Worm (Caenorhabditis elegans) whole organism, L1 larva: ENCODE measurements around the gene T24D8.6.

ENCODE experiments used
- C16A3.4 ChIP-seq: fragments of 150-350 bp; optimal IDR thresholded peaks from 2 replicates; lab custom pipeline; 2014; ENCODE audit warnings: missing biosample characterization, missing genetic modification characterization
- F16B12.6 ChIP-seq: fragments of 150-350 bp; optimal IDR thresholded peaks from 2 replicates; lab custom pipeline; 2014; ENCODE audit warnings: missing biosample characterization, missing genetic modification characterization
- ceh-8 ChIP-seq: fragments of 200-800 bp; sonication (Bioruptor generic); optimal IDR thresholded peaks from 2 replicates; lab custom pipeline; 2018; ENCODE audit warnings: mild to moderate bottlenecking, missing genetic modification characterization, moderate library complexity, missing compliant biosample characterization
- ceh-88 ChIP-seq: fragments of 200-800 bp; sonication (Bioruptor generic); IDR thresholded peaks from 2 replicates; pipeline ENCODE4 v1.3.6; 2022; ENCODE audit warnings: missing genetic modification characterization, missing compliant biosample characterization
- ces-1 ChIP-seq: fragments of 150-350 bp; optimal IDR thresholded peaks from 2 replicates; lab custom pipeline; 2014; ENCODE audit warnings: missing biosample characterization, missing genetic modification reagents, missing genetic modification characterization
- dpl-1 ChIP-seq, 3 experiments: fragments of 150-350 bp in 2 of 3; sonication (generic microtip) in 1 of 3; optimal IDR thresholded peaks; 2 replicates each; lab custom pipeline; 2014 to 2017; ENCODE audit warnings: missing biosample characterization in 3 of 3, missing genetic modification characterization in 3 of 3, missing genetic modification reagents in 3 of 3
- efl-3 ChIP-seq: fragments of 200-800 bp; sonication (Bioruptor generic); optimal IDR thresholded peaks from 2 replicates; lab custom pipeline; 2018; ENCODE audit warnings: mild to moderate bottlenecking, missing genetic modification characterization, missing compliant biosample characterization
- egl-13 ChIP-seq: sonication (generic microtip); optimal IDR thresholded peaks from 2 replicates; lab custom pipeline; 2016; ENCODE audit warnings: missing genotype, missing genetic modification reagents, missing genetic modification characterization, missing compliant biosample characterization
- egl-27 ChIP-seq, 2 experiments: fragments of 150-350 bp in 1 of 2; sonication (generic microtip); optimal IDR thresholded peaks; 3 replicates each; lab custom pipeline; 2017 to 2018; ENCODE audit warnings: missing biosample characterization in 2 of 2, missing genetic modification characterization in 2 of 2, missing genetic modification reagents in 2 of 2
- elt-2 ChIP-seq: sonication (generic microtip); optimal IDR thresholded peaks from 2 replicates; lab custom pipeline; 2016; ENCODE audit warnings: missing genetic modification characterization, mild to moderate bottlenecking, inconsistent platforms, missing compliant biosample characterization, missing genetic modification reagents
- fkh-10 ChIP-seq: sonication (generic microtip); optimal IDR thresholded peaks from 2 replicates; lab custom pipeline; 2017; ENCODE audit warnings: missing biosample characterization, missing genetic modification reagents, missing genetic modification characterization
- fkh-4 ChIP-seq: sonication (generic microtip); optimal IDR thresholded peaks from 2 replicates; lab custom pipeline; 2016; ENCODE audit warnings: missing compliant biosample characterization, missing genetic modification characterization, borderline replicate concordance
- fos-1 ChIP-seq: fragments of 150-350 bp; optimal IDR thresholded peaks from 2 replicates; lab custom pipeline; 2014; ENCODE audit warnings: missing biosample characterization, missing genetic modification characterization
- hlh-17 ChIP-seq: fragments of 200-800 bp; sonication (Bioruptor generic); optimal IDR thresholded peaks from 2 replicates; lab custom pipeline; 2018; ENCODE audit warnings: missing genetic modification characterization, mild to moderate bottlenecking, missing compliant biosample characterization, moderate library complexity, borderline replicate concordance
- hlh-4 ChIP-seq: sonication (generic microtip); optimal IDR thresholded peaks from 2 replicates; lab custom pipeline; 2016; ENCODE audit warnings: mild to moderate bottlenecking, missing genetic modification characterization, missing compliant biosample characterization
- lin-13 ChIP-seq: fragments of 150-350 bp; optimal IDR thresholded peaks from 2 replicates; lab custom pipeline; 2014; ENCODE audit warnings: missing biosample characterization, missing genetic modification reagents, missing genetic modification characterization
- lin-14 ChIP-seq: fragments of 200-800 bp; sonication (Bioruptor generic); optimal IDR thresholded peaks from 2 replicates; lab custom pipeline; 2018; ENCODE audit warnings: mild to moderate bottlenecking, missing genetic modification characterization, moderate library complexity, missing compliant biosample characterization
- lin-35 ChIP-seq, 2 experiments: fragments of 150-350 bp; optimal IDR thresholded peaks; 2 replicates each; lab custom pipeline; 2014; ENCODE audit warnings: missing biosample characterization in 2 of 2, missing genetic modification characterization in 2 of 2, missing genetic modification reagents in 2 of 2
- lir-3 ChIP-seq: sonication (generic microtip); optimal IDR thresholded peaks from 2 replicates; lab custom pipeline; 2016; ENCODE audit warnings: mild to moderate bottlenecking, missing genetic modification characterization, moderate library complexity, missing compliant biosample characterization; ENCODE audit not compliant: poor library complexity
- mab-9 ChIP-seq: fragments of 200-800 bp; sonication (Bioruptor generic); IDR thresholded peaks from 2 replicates; pipeline ENCODE4 v1.3.6; 2022; ENCODE audit warnings: missing genetic modification reagents, missing genetic modification characterization, missing compliant biosample characterization
- mdl-1 ChIP-seq, 2 experiments: fragments of 150-350 bp; optimal IDR thresholded peaks; 2 replicates each; lab custom pipeline; 2014 to 2017; ENCODE audit warnings: missing biosample characterization in 2 of 2, missing genetic modification characterization in 2 of 2, inconsistent platforms in 1 of 2
- mep-1 ChIP-seq: fragments of 150-350 bp; optimal IDR thresholded peaks from 2 replicates; lab custom pipeline; 2014; ENCODE audit warnings: missing biosample characterization, missing genetic modification characterization
- nhr-11 ChIP-seq: fragments of 150-350 bp; optimal IDR thresholded peaks from 2 replicates; lab custom pipeline; 2014; ENCODE audit warnings: missing biosample characterization, missing genetic modification characterization
- nhr-19 ChIP-seq: fragments of 200-800 bp; sonication (Bioruptor generic); conservative IDR thresholded peaks from 2 replicates; pipeline ENCODE4 v1.3.6; 2022; ENCODE audit warnings: missing genetic modification characterization, missing compliant biosample characterization
- nhr-47 ChIP-seq: sonication (generic microtip); optimal IDR thresholded peaks from 2 replicates; lab custom pipeline; 2016; ENCODE audit warnings: mild to moderate bottlenecking, missing genetic modification characterization, moderate library complexity, missing compliant biosample characterization
- nhr-71 ChIP-seq: sonication (generic microtip); optimal IDR thresholded peaks from 2 replicates; lab custom pipeline; 2016; ENCODE audit warnings: mild to moderate bottlenecking, missing genetic modification characterization, moderate library complexity, missing compliant biosample characterization
- nhr-77 ChIP-seq: fragments of 150-350 bp; optimal IDR thresholded peaks from 2 replicates; lab custom pipeline; 2014; ENCODE audit warnings: missing biosample characterization, missing genetic modification characterization
- nhr-85 ChIP-seq: sonication (generic microtip); peaks from one replicate; lab custom pipeline; 2016; ENCODE audit warnings: missing genetic modification characterization, inconsistent platforms, missing compliant biosample characterization
- nhr-90 ChIP-seq: sonication (generic microtip); optimal IDR thresholded peaks from 2 replicates; lab custom pipeline; 2016; ENCODE audit warnings: mild to moderate bottlenecking, missing genetic modification characterization, missing compliant biosample characterization; ENCODE audit not compliant: poor library complexity
- pag-3 ChIP-seq: sonication (generic microtip); optimal IDR thresholded peaks from 2 replicates; lab custom pipeline; 2017; ENCODE audit warnings: missing genetic modification characterization, mild to moderate bottlenecking, missing compliant biosample characterization, antibody characterized with exemption, borderline replicate concordance; ENCODE audit not compliant: insufficient read depth
- pax-3 ChIP-seq: fragments of 200-800 bp; sonication (Bioruptor generic); optimal IDR thresholded peaks from 2 replicates; lab custom pipeline; 2018; ENCODE audit warnings: mild to moderate bottlenecking, missing genetic modification characterization, moderate library complexity, missing compliant biosample characterization
- skn-1 ChIP-seq: fragments of 150-350 bp; optimal IDR thresholded peaks from 2 replicates; lab custom pipeline; 2014; ENCODE audit warnings: missing biosample characterization, missing genetic modification characterization
- snpc-4 ChIP-seq: fragments of 150-350 bp; optimal IDR thresholded peaks from 2 replicates; lab custom pipeline; 2014; ENCODE audit warnings: missing biosample characterization, missing genetic modification characterization
- snu-23 ChIP-seq: sonication (generic microtip); optimal IDR thresholded peaks from 2 replicates; lab custom pipeline; 2016; ENCODE audit warnings: missing genetic modification characterization, missing compliant biosample characterization
- sptf-1 ChIP-seq: fragments of 150-350 bp; optimal IDR thresholded peaks from 2 replicates; lab custom pipeline; 2014; ENCODE audit warnings: missing biosample characterization, missing genetic modification characterization
- sup-37 ChIP-seq: fragments of 200-800 bp; sonication (Bioruptor generic); optimal IDR thresholded peaks from 2 replicates; lab custom pipeline; 2018; ENCODE audit warnings: mild to moderate bottlenecking, missing genetic modification characterization, missing compliant biosample characterization
- swsn-7 ChIP-seq: sonication (generic microtip); optimal IDR thresholded peaks from 2 replicates; lab custom pipeline; 2016; ENCODE audit warnings: missing genetic modification characterization, missing compliant biosample characterization
- unc-130 ChIP-seq: fragments of 150-350 bp; optimal IDR thresholded peaks from 2 replicates; lab custom pipeline; 2017; ENCODE audit warnings: missing biosample characterization, missing genetic modification characterization, inconsistent platforms
- unc-30 ChIP-seq: sonication (generic microtip); optimal IDR thresholded peaks from 2 replicates; lab custom pipeline; 2017; ENCODE audit warnings: missing biosample characterization, missing genetic modification characterization
- unc-98 ChIP-seq: fragments of 200-800 bp; sonication (Bioruptor generic); IDR thresholded peaks from 2 replicates; pipeline ENCODE4 v1.3.6; 2022; ENCODE audit warnings: missing genetic modification characterization, missing compliant biosample characterization
- xbp-1 ChIP-seq: sonication (generic microtip); optimal IDR thresholded peaks from 2 replicates; lab custom pipeline; 2016; ENCODE audit warnings: missing genetic modification characterization, missing compliant biosample characterization
- zip-4 ChIP-seq: fragments of 200-800 bp; sonication (Bioruptor generic); optimal IDR thresholded peaks from 2 replicates; lab custom pipeline; 2018; ENCODE audit warnings: mild to moderate bottlenecking, missing genetic modification characterization, moderate library complexity, missing compliant biosample characterization
- ztf-11 ChIP-seq, 2 experiments: sonication (generic microtip); optimal IDR thresholded peaks; 2 replicates each; lab custom pipeline; 2016 to 2017; ENCODE audit warnings: missing genetic modification characterization in 2 of 2, missing biosample characterization in 1 of 2, missing compliant biosample characterization in 1 of 2
- ztf-4 ChIP-seq: fragments of 150-350 bp; optimal IDR thresholded peaks from 2 replicates; lab custom pipeline; 2014; ENCODE audit warnings: missing biosample characterization, missing genetic modification characterization

T24D8.6 gene

DNA sequence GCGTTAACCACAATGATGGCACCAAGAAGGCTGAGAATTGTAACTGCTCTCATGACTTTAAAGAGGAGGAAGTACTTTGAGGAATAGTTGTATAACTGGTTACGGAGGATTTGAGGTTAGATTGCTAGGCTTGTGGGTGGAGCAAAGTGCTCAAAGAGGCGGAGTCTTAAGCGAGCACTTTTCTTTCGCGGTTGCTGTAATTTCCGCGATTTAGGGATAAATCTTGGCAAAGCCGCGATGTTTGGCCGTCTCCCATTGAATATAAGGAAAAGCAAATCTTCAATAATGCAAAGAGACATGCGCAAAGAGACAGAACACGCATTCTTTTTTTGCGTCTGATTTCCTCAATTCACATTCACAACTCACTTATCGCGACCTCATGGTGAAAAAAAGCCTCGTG is 27.6 kb downstream of the T24D8.6 start, which contains the start of gene nlp-45:
TSS of gene nlp-45 (minus strand) at position 101 of the 400 bp plus-strand sequence.
- no peak for TF ChIP-seq ztf-11 (tag; optimal IDR thresholded peaks at IDR 0.05; lab: Kevin White, UChicago)
- TF ChIP-seq ces-1 = no peak
- TF ChIP-seq unc-30 (tag; lab: Kevin White, UChicago) = no peak
- no peak for TF ChIP-seq snpc-4 (tag; lab: Kevin White, UChicago)
- no peak for TF ChIP-seq mep-1 (tag; lab: Kevin White, UChicago)
- TF ChIP-seq dpl-1 (GFP tag; optimal IDR thresholded peaks at IDR 0.05; lab: Kevin White, UChicago) = no peak
- no peak for TF ChIP-seq egl-27 (tag; optimal IDR thresholded peaks at IDR 0.05; lab: Kevin White, UChicago)
- no peak for TF ChIP-seq lin-13 (GFP tag; lab: Kevin White, UChicago)
- TF ChIP-seq mdl-1 (tag; optimal IDR thresholded peaks at IDR 0.05; lab: Kevin White, UChicago) = no peak
- TF ChIP-seq xbp-1 (tag; lab: Kevin White, UChicago) = no peak
- TF ChIP-seq swsn-7 (tag; lab: Kevin White, UChicago) = no peak
- TF ChIP-seq nhr-77 (tag; lab: Kevin White, UChicago) = no peak
- no peak for TF ChIP-seq hlh-17 (GFP tag; lab: Kevin White, UChicago)
- TF ChIP-seq zip-4 (GFP tag; lab: Kevin White, UChicago) = no peak

ce11 chrX:2335384-2335783 is 30.4 kb downstream of the T24D8.6 start, which contains the start of gene T01B6.1:
Gene T01B6.1, plus strand, starts transcription at chrX:2335684.
- no peak for TF ChIP-seq lir-3 (tag; lab: Kevin White, UChicago)
- TF ChIP-seq ces-1 = no peak
- TF ChIP-seq nhr-85 (tag; lab: Kevin White, UChicago) = no peak
- no peak for TF ChIP-seq mep-1 (tag; lab: Kevin White, UChicago)
- no peak for TF ChIP-seq unc-98 (GFP tag; lab: Robert Waterston, UW)
- no peak for TF ChIP-seq nhr-90 (tag; lab: Kevin White, UChicago)
- no peak for TF ChIP-seq elt-2 (tag; lab: Kevin White, UChicago)
- TF ChIP-seq skn-1 (tag; lab: Kevin White, UChicago) = no peak

DNA sequence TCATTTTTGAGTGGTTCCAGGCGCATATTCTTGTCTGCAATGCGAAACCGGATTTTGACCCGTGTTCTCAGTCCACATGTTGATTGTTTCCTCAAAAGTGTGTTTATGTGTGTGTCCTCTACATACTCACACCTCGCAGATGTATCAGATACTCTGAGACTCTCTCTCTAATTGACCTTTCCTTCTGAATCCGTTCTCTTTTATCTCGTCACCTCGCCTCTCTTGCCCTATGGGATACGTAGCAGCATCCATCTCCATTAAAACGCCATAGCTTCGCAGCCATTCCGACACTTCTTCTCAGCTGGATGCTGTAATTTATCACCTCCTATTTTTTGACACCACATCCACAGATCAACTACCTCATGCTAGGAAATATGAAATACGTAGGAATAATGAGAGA is 35.3 kb downstream of the T24D8.6 start:
- TF ChIP-seq lin-14 (peak; percentile 35), nhr-19 (GFP tag; lab: Robert Waterston, UW) (no peak)

DNA sequence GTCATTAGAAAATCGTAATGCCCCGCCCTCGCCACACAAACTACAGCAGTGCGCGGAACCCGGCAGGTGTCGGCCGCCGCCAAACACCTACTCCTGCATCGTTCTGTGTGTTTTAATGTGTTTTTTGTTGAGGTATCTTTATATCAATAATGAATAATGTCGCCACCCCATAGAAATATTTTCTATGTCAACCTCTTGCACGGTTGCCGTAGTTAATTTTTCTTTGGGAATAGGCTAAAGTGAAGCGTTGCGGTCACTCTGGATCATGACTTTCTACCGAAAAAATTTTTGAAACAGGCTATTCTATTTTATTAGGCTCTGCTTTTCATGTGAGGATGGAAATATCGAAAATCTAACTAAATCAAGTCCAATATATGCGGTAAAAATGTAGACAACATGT is 36.9 kb downstream of the T24D8.6 start:
- TF ChIP-seq egl-13 (tag; lab: Kevin White, UChicago) (no peak), nhr-19 (GFP tag; lab: Robert Waterston, UW) (peak; percentile 75), nhr-90 (tag; lab: Kevin White, UChicago) (peak; percentile 77), lin-14 (peak; percentile 59), efl-3 (GFP tag; lab: Kevin White, UChicago) (no peak), nhr-71 (peak; percentile 79), pax-3 (tag; lab: Kevin White, UChicago) (no peak), lin-35 (GFP tag; optimal IDR thresholded peaks at IDR 0.05; lab: Kevin White, UChicago) (no peak), lir-3 (tag; lab: Kevin White, UChicago) (no peak), fkh-4 (tag; lab: Kevin White, UChicago) (no peak), swsn-7 (tag; lab: Kevin White, UChicago) (peak; percentile 48), snpc-4 (tag; lab: Kevin White, UChicago) (peak; percentile 98), mep-1 (tag; lab: Kevin White, UChicago) (no peak), sup-37 (GFP tag; lab: Kevin White, UChicago) (no peak), pag-3 (tag; lab: Kevin White, UChicago) (no peak), dpl-1 (GFP tag; optimal IDR thresholded peaks at IDR 0.05; lab: Kevin White, UChicago) (no peak), ceh-88 (no peak), fos-1 (tag; lab: Kevin White, UChicago) (no peak), ceh-8 (no peak), C16A3.4 (tag; lab: Kevin White, UChicago) (no peak), nhr-47 (peak; percentile 67), mab-9 (GFP tag; lab: Robert Waterston, UW) (no peak), unc-130 (tag; lab: Kevin White, UChicago) (no peak), nhr-85 (tag; lab: Kevin White, UChicago) (peak; percentile 74), snu-23 (peak; percentile 62), F16B12.6 (no peak), hlh-4 (no peak), sptf-1 (tag; lab: Kevin White, UChicago) (no peak), hlh-17 (GFP tag; lab: Kevin White, UChicago) (no peak), nhr-11 (tag; lab: Kevin White, UChicago) (no peak), ztf-4 (tag; lab: Kevin White, UChicago) (no peak), fkh-10 (GFP tag; lab: Kevin White, UChicago) (no peak)
